Fruit fly (Drosophila melanogaster) whole organism, embryonic: ENCODE measurements around the gene CG15263.

Experiments used
- CG10366 ChIP-seq: fragments of 200-800 bp; sonication (Bioruptor generic); IDR thresholded peaks from 2 replicates; pipeline ENCODE4 v1.3.6; 2022; ENCODE audit warnings: missing biosample characterization, missing genetic modification characterization
- CG10543 ChIP-seq: fragments of 200-800 bp; sonication (Bioruptor generic); optimal IDR thresholded peaks from 3 replicates; lab custom pipeline; 2017; ENCODE audit warnings: missing biosample characterization, mild to moderate bottlenecking, missing genetic modification characterization, moderate library complexity
- CG10654 ChIP-seq: fragments of 200-800 bp; sonication (Bioruptor generic); optimal IDR thresholded peaks from 2 replicates; lab custom pipeline; 2016; ENCODE audit warnings: missing biosample characterization, missing genetic modification characterization
- CG11093 ChIP-seq: fragments of 200-800 bp; sonication (Bioruptor generic); IDR thresholded peaks from 3 replicates; pipeline ENCODE4 v1.3.6; 2022; ENCODE audit warnings: missing biosample characterization, missing genetic modification characterization
- CG11398 ChIP-seq: fragments of 200-800 bp; sonication (Bioruptor generic); optimal IDR thresholded peaks from 2 replicates; lab custom pipeline; 2016; ENCODE audit warnings: missing biosample characterization, missing genetic modification characterization
- CG11696 ChIP-seq: fragments of 200-800 bp; sonication (Bioruptor generic); IDR thresholded peaks from 2 replicates; pipeline ENCODE4 v1.3.6; 2022; ENCODE audit warnings: missing biosample characterization, missing genetic modification characterization
- CG12391 ChIP-seq: fragments of 200-800 bp; sonication (Bioruptor generic); optimal IDR thresholded peaks from 3 replicates; lab custom pipeline; 2018; ENCODE audit warnings: missing biosample characterization, mild to moderate bottlenecking, missing genetic modification characterization, moderate library complexity
- CG12769 ChIP-seq: fragments of 200-800 bp; sonication (Bioruptor generic); optimal IDR thresholded peaks from 2 replicates; lab custom pipeline; 2019; ENCODE audit warnings: missing biosample characterization, mild to moderate bottlenecking, missing genetic modification characterization, moderate library complexity
- CG14441 ChIP-seq: fragments of 200-800 bp; sonication (Bioruptor generic); IDR thresholded peaks from 2 replicates; pipeline ENCODE4 v1.3.6; 2022; ENCODE audit warnings: missing biosample characterization, missing genetic modification characterization
- CG14667 ChIP-seq: fragments of 200-800 bp; sonication (Bioruptor generic); IDR thresholded peaks from 2 replicates; pipeline ENCODE4 v1.3.6; 2022; ENCODE audit warnings: missing biosample characterization, missing genetic modification characterization
- CG14860 ChIP-seq: fragments of 200-800 bp; sonication (Bioruptor generic); IDR thresholded peaks from 3 replicates; pipeline ENCODE4 v1.3.6; 2022; ENCODE audit warnings: missing biosample characterization, missing genetic modification characterization; ENCODE audit not compliant: partially characterized antibody
- CG15011 ChIP-seq: fragments of 200-800 bp; sonication (Bioruptor generic); optimal IDR thresholded peaks from 3 replicates; lab custom pipeline; 2018; ENCODE audit warnings: missing biosample characterization, mild to moderate bottlenecking, missing genetic modification characterization
- CG15073 ChIP-seq: fragments of 200-800 bp; sonication (Bioruptor generic); optimal IDR thresholded peaks from 2 replicates; lab custom pipeline; 2016; ENCODE audit warnings: missing biosample characterization, missing genetic modification characterization
- CG15514 ChIP-seq: fragments of 200-800 bp; sonication (Bioruptor generic); optimal IDR thresholded peaks from 3 replicates; lab custom pipeline; 2017; ENCODE audit warnings: missing biosample characterization, missing genetic modification characterization, mild to moderate bottlenecking, moderate library complexity, missing genetic modification reagents
- CG1602 ChIP-seq: fragments of 200-800 bp; sonication (Bioruptor generic); optimal IDR thresholded peaks from 3 replicates; lab custom pipeline; 2016; ENCODE audit warnings: missing biosample characterization, missing genetic modification characterization
- CG1647 ChIP-seq: fragments of 200-800 bp; sonication (Bioruptor generic); optimal IDR thresholded peaks from 3 replicates; lab custom pipeline; 2016; ENCODE audit warnings: missing biosample characterization, missing genetic modification characterization
- CG16813 ChIP-seq: fragments of 200-800 bp; sonication (Bioruptor generic); IDR thresholded peaks from 3 replicates; pipeline ENCODE4 v1.3.6; 2022; ENCODE audit warnings: missing biosample characterization, missing genetic modification characterization; ENCODE audit not compliant: partially characterized antibody
- CG17186 ChIP-seq: fragments of 200-800 bp; sonication (Bioruptor generic); optimal IDR thresholded peaks from 3 replicates; lab custom pipeline; 2017; ENCODE audit warnings: missing biosample characterization, missing genetic modification reagents, missing genetic modification characterization
- CG17612 ChIP-seq: fragments of 200-800 bp; sonication (Bioruptor generic); IDR thresholded peaks from 2 replicates; pipeline ENCODE4 v1.3.6; 2022; ENCODE audit warnings: missing biosample characterization, missing genetic modification characterization
- CG17802 ChIP-seq: fragments of 200-800 bp; sonication (Bioruptor generic); optimal IDR thresholded peaks from 2 replicates; lab custom pipeline; 2018; ENCODE audit warnings: missing biosample characterization, mild to moderate bottlenecking, missing genetic modification characterization, moderate library complexity
- CG31224 ChIP-seq: fragments of 200-800 bp; sonication (Bioruptor generic); IDR thresholded peaks from 2 replicates; pipeline ENCODE4 v1.3.6; 2022; ENCODE audit warnings: missing biosample characterization, missing genetic modification characterization
- CG34376 ChIP-seq: fragments of 200-800 bp; sonication (Bioruptor generic); optimal IDR thresholded peaks from 2 replicates; lab custom pipeline; 2018; ENCODE audit warnings: missing biosample characterization, mild to moderate bottlenecking, missing genetic modification characterization
- CG8359 ChIP-seq: fragments of 200-800 bp; sonication (Bioruptor generic); optimal IDR thresholded peaks from 2 replicates; lab custom pipeline; 2017; ENCODE audit warnings: missing biosample characterization, mild to moderate bottlenecking, missing genetic modification characterization, borderline replicate concordance
- Eip74EF ChIP-seq, 2 experiments: fragments of 200-800 bp in 1 of 2; fragments of >200 bp in 1 of 2; sonication (Bioruptor generic) in 1 of 2; optimal IDR thresholded peaks; 2 replicates each; lab custom pipeline; 2017 to 2019; ENCODE audit warnings: missing biosample characterization in 2 of 2, missing genetic modification characterization in 2 of 2, mild to moderate bottlenecking in 1 of 2, moderate library complexity in 1 of 2
- Elba2 ChIP-seq: fragments of 200-800 bp; sonication (Bioruptor generic); optimal IDR thresholded peaks from 3 replicates; lab custom pipeline; 2016; ENCODE audit warnings: missing biosample characterization, missing genetic modification characterization
- GATAe ChIP-seq: fragments of 200-800 bp; sonication (Bioruptor generic); conservative IDR thresholded peaks from 2 replicates; pipeline ENCODE4 v1.3.6; 2022; ENCODE audit warnings: missing biosample characterization, missing genetic modification characterization
- Med ChIP-seq: fragments of 200-800 bp; sonication (Bioruptor generic); peaks from one replicate; lab custom pipeline; 2016; ENCODE audit warnings: missing biosample characterization, missing genetic modification characterization, mild to moderate bottlenecking, inconsistent platforms, moderate library complexity
- NC2α ChIP-seq: fragments of 200-800 bp; sonication (Bioruptor generic); optimal IDR thresholded peaks from 2 replicates; lab custom pipeline; 2016; ENCODE audit warnings: missing biosample characterization, missing genetic modification characterization
- Oli ChIP-seq: fragments of 200-800 bp; sonication (Bioruptor generic); optimal IDR thresholded peaks from 2 replicates; lab custom pipeline; 2018; ENCODE audit warnings: missing biosample characterization, mild to moderate bottlenecking, missing genetic modification characterization, moderate library complexity
- PHDP ChIP-seq: fragments of 200-800 bp; sonication (Bioruptor generic); optimal IDR thresholded peaks from 3 replicates; lab custom pipeline; 2018; ENCODE audit warnings: missing biosample characterization, mild to moderate bottlenecking, missing genetic modification characterization, moderate library complexity
- Ptx1 ChIP-seq: fragments of 200-800 bp; sonication (Bioruptor generic); IDR thresholded peaks from 2 replicates; pipeline ENCODE4 v1.3.6; 2022; ENCODE audit warnings: missing biosample characterization, missing genetic modification characterization
- Six4 ChIP-seq: fragments of 200-800 bp; sonication (Bioruptor generic); optimal IDR thresholded peaks from 2 replicates; lab custom pipeline; 2016; ENCODE audit warnings: missing biosample characterization, missing genetic modification characterization
- ab ChIP-seq: fragments of 200-800 bp; sonication (Bioruptor generic); optimal IDR thresholded peaks from 2 replicates; lab custom pipeline; 2016; ENCODE audit warnings: missing biosample characterization, missing genetic modification characterization
- corto ChIP-seq: fragments of 200-800 bp; sonication (Bioruptor generic); optimal IDR thresholded peaks from 2 replicates; lab custom pipeline; 2016; ENCODE audit warnings: missing biosample characterization, mild to moderate bottlenecking, missing genetic modification characterization, moderate library complexity
- cwo ChIP-seq: fragments of 200-800 bp; sonication (Bioruptor generic); optimal IDR thresholded peaks from 3 replicates; lab custom pipeline; 2017; ENCODE audit warnings: missing biosample characterization, missing genetic modification characterization, mild to moderate bottlenecking, moderate library complexity, missing genetic modification reagents
- exex ChIP-seq: fragments of 200-800 bp; sonication (Bioruptor generic); optimal IDR thresholded peaks from 4 replicates; lab custom pipeline; 2018; ENCODE audit warnings: missing biosample characterization, mild to moderate bottlenecking, missing genetic modification characterization, moderate library complexity
- phol ChIP-seq: fragments of 200-800 bp; sonication (Bioruptor generic); optimal IDR thresholded peaks from 3 replicates; lab custom pipeline; 2018; ENCODE audit warnings: missing biosample characterization, mild to moderate bottlenecking, missing genetic modification characterization, moderate library complexity
- pros ChIP-seq: fragments of 200-800 bp; sonication (Bioruptor generic); optimal IDR thresholded peaks from 3 replicates; lab custom pipeline; 2019; ENCODE audit warnings: missing biosample characterization, mild to moderate bottlenecking, missing genetic modification characterization, moderate library complexity
- sc ChIP-seq, 3 experiments: fragments of >200 bp in 2 of 3; fragments of 200-800 bp in 1 of 3; sonication (Bioruptor generic) in 1 of 3; optimal IDR thresholded peaks; 2 replicates in 2 of 3; 3 replicates in 1 of 3; lab custom pipeline; 2017; ENCODE audit warnings: mild to moderate bottlenecking in 1 of 3, missing biosample characterization in 1 of 3, missing genetic modification characterization in 1 of 3, missing genetic modification reagents in 1 of 3
- seq ChIP-seq: fragments of 200-800 bp; sonication (Bioruptor generic); IDR thresholded peaks from 2 replicates; pipeline ENCODE4 v1.3.6; 2022; ENCODE audit warnings: missing biosample characterization, missing genetic modification characterization
- slp2 ChIP-seq: fragments of 200-800 bp; sonication (Bioruptor generic); optimal IDR thresholded peaks from 2 replicates; lab custom pipeline; 2016; ENCODE audit warnings: missing biosample characterization, missing genetic modification characterization
- tll ChIP-seq, 2 experiments: fragments of 200-800 bp in 1 of 2; fragments of >200 bp in 1 of 2; sonication (Bioruptor generic) in 1 of 2; optimal IDR thresholded peaks; 2 replicates each; lab custom pipeline; 2017 to 2019; ENCODE audit warnings: missing biosample characterization in 2 of 2, missing genetic modification characterization in 2 of 2, mild to moderate bottlenecking in 1 of 2, moderate library complexity in 1 of 2
- z ChIP-seq: fragments of 200-800 bp; sonication (Bioruptor generic); IDR thresholded peaks from 3 replicates; pipeline ENCODE4 v1.3.6; 2022; ENCODE audit warnings: missing biosample characterization, missing genetic modification characterization

Gene CG15263

dm6 chr2L:15274292-15274691 is 10.5 kb upstream of the CG15263 start (continued):
- TF ChIP-seq Ptx1 (GFP tag; lab: Robert Waterston, UW) (no peak), pros (GFP tag; lab: Kevin White, UChicago) (no peak), seq (no peak), Elba2 (GFP tag; lab: Kevin White, UChicago) (peak; percentile 2), NC2α (GFP tag; lab: Kevin White, UChicago) (no peak), CG14441 (GFP tag; lab: Robert Waterston, UW) (0 out of 2 replicates have a peak, but pooled peaks have one; percentile 8), corto (GFP tag; lab: Kevin White, UChicago) (no peak), CG11398 (GFP tag; lab: Kevin White, UChicago) (no peak), CG10543 (peak; percentile 2), CG16813 (GFP tag; lab: Robert Waterston, UW) (no peak), CG1602 (GFP tag; lab: Kevin White, UChicago) (no peak), CG12769 (tag; lab: Kevin White, UChicago) (no peak), sc (optimal IDR thresholded peaks at IDR 0.05; lab: Kevin White, UChicago) (no peak), sc (GFP tag; optimal IDR thresholded peaks at IDR 0.05; lab: Kevin White, UChicago) (no peak), z (no peak), GATAe (GFP tag; lab: Robert Waterston, UW) (peak; percentile 44; the same call in 1 of the 2 replicates), Eip74EF (GFP tag; optimal IDR thresholded peaks at IDR 0.05; lab: Kevin White, UChicago) (no peak), CG11696 (no peak), CG14860 (GFP tag; lab: Robert Waterston, UW) (0 out of 3 replicates have a peak, but pooled peaks have one; percentile 24), CG15073 (no peak), CG10366 (GFP tag; lab: Robert Waterston, UW) (no peak), tll (GFP tag; optimal IDR thresholded peaks at IDR 0.05; lab: Kevin White, UChicago) (no peak), CG34376 (GFP tag; lab: Kevin White, UChicago) (peak; percentile 46), Oli (tag; lab: Kevin White, UChicago) (no peak), slp2 (no peak), CG17186 (no peak), CG12391 (tag; lab: Kevin White, UChicago) (no peak), CG10654 (no peak), Med (GFP tag; lab: Kevin White, UChicago) (peak; percentile 55), CG11093 (GFP tag; lab: Robert Waterston, UW) (no peak), CG1647 (no peak), CG15514 (peak; percentile 24), CG31224 (GFP tag; lab: Robert Waterston, UW) (no peak), CG15011 (GFP tag; lab: Kevin White, UChicago) (no peak), phol (tag; lab: Kevin White, UChicago) (no peak), PHDP (peak; percentile 11), CG8359 (GFP tag; lab: Kevin White, UChicago) (no peak), exex (tag; lab: Kevin White, UChicago) (peak; percentile 90), CG17612 (GFP tag; lab: Robert Waterston, UW) (no peak), CG14667 (GFP tag; lab: Robert Waterston, UW) (no peak), ab (no peak), CG17802 (tag; lab: Kevin White, UChicago) (no peak), Six4 (GFP tag; lab: Kevin White, UChicago) (no peak), cwo (no peak)
